Worm (Caenorhabditis elegans) whole organism, mixed stage, embryonic: Measurements from ENCODE around the gene R02F2.4.

Source experiments
- ces-1 ChIP-seq: fragments of 150-350 bp; optimal IDR thresholded peaks from 2 replicates; lab custom pipeline; 2014; ENCODE audit warnings: missing biosample characterization, missing genetic modification reagents, missing genetic modification characterization
- lin-13 ChIP-seq: fragments of 150-350 bp; optimal IDR thresholded peaks from 2 replicates; lab custom pipeline; 2014; ENCODE audit warnings: missing biosample characterization, missing genetic modification characterization

DNA sequence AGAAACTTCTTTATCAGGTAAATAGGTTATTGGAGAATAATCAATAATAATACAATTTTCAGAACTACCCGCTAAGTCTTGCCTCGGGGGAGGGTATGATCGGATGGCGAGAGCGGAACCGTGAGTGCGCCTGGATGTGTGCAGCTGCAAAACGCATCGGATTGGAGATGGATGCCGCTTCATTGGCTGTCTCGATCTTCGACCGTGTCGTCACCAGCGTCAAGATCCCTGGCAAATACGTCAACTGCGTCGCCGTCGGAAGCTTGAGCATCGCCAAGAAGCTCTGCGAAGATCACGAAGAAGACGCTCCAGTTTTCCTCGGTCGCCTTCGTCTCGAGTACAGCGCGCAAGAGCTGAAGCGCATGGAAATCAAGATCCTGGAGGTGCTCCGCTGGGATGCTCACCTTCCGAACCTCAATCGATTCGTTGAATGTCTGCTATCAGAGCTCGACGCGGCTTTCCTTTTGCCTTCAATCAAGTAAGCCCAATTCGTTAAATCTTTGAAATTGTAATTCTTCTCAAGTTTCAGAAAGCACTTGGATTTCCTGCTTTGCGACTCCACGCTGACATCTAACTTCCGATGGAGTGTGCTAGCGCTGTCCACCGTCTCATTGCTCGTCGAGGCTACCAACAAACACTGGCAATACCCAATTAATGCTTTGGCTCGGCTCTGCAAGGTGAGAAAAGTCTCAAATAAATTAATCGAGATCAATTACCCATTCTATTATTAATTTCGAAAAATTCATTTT, 20.8 kb downstream of the R02F2.4 start:
- no peak for TF ChIP-seq ces-1 (GFP tag; lab: Kevin White, UChicago)
- no peak for TF ChIP-seq lin-13 (tag; lab: Kevin White, UChicago)
